Fruit fly (Drosophila melanogaster) whole organism, larva: ENCODE measurements around the gene CG42366.

Experiments
- noc ChIP-seq: fragments of 200-800 bp; sonication (Bioruptor generic); optimal IDR thresholded peaks from 3 replicates; lab custom pipeline; 2019; ENCODE audit warnings: missing biosample characterization, mild to moderate bottlenecking, missing genetic modification characterization, moderate library complexity

CG42366 gene

dm6 chr2L:9915011-9915850, 9.7 kb upstream of the CG42366 start, which contains the start of gene yip2:
TSS of gene yip2 (plus strand) at chr2L:9915253.
- TF ChIP-seq noc (tag; lab: Kevin White, UChicago), result peak; percentile 70

DNA sequence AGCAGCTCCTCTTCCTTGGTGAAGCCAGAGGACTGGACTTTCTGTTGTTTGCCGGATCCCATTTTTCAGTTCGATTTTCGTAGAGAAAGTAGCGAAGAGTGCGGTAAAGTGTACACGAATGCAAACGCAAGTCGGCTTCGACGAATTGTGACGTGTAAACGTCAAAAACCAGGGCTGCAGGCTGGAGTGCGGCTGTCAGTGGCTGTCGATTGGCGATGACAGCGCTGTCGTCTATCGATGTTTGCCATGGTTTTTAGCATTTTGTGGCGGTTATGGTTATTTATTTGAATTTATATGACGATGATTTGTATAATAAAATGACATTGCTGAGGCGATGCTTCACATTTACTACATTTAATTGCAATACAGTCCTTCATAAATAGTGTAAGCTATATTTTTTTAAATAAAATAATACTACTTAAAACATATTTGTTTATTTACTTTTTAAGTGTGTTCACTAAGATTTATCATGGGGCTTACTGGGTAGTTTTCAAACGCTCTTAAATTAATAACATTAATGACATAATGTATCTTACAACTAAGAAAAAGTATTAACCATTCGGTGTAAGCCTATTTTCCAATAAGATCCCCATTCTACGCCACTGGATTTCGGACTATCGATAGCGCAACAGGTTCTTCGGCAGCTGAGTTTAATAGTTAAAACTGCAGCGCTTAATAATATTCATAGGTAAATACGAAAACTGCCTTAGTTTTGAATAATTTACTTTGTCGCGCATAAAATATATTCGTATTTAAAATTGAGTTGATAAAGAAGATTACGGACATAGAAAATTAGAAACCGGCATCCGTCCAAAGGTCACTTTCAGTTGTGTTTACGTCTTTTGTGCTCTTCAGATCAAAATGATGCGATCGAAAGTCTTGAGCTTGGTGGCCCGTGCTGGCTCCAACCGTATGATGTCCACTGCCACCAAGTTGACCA, 6.7 kb upstream of the CG42366 start, which contains the start of the genes CG5885 and CG4598:
TSS of gene CG5885 (minus strand) at position 311 of the 940 bp plus-strand sequence.
TSS of gene CG4598 (plus strand) at position 599 of the 940 bp plus-strand sequence.
- peak; percentile 68 for TF ChIP-seq noc (tag; lab: Kevin White, UChicago)

DNA sequence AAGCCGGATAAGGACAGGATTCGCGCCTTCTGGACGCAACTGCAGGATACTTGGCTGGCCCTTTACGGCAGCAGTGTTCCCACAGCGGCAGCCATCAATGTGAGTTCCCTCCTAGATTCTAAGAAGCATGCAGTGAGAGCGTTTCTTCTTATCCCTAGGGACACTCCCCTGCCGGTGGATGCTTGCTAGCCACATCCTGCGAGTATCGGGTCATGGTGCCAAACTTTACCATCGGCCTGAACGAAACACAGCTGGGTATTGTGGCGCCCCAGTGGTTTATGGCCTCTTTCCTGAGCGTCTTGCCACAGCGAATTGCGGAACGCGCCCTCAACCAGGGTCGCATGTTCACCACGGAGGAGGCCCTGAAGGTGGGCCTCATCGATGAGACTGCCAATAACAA, 5.7 kb upstream of the CG42366 start:
- TF ChIP-seq noc (tag; lab: Kevin White, UChicago), result no peak

DNA sequence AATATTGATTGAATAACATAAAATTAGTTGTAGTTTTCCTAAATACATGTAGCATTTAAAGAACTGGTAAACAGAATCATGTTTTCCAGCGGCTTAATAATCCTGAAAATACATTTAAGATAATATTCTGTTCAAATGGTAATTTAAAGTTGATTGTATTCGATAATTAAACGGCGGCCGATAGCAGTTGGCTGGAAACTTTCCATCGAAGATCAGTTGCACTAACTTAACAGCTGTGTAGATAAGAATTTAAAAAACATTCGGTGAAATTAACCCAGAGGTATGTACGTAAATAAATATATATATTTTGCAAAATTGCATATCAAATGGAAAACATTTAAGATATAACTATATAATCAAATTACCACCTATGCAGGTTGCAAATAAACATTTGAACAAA, 5.0 kb upstream of the CG42366 start, which contains the start of gene CG4594:
TSS of gene CG4594 (plus strand) at position 212 of the 400 bp plus-strand sequence.
- TF ChIP-seq noc (tag; lab: Kevin White, UChicago), result no peak

dm6 chr2L:9921401-9921800, 3.6 kb upstream of the CG42366 start, which contains the start of gene CG4592:
TSS of gene CG4592 (plus strand) at chr2L:9921633.
- no peak for TF ChIP-seq noc (tag; lab: Kevin White, UChicago)

DNA sequence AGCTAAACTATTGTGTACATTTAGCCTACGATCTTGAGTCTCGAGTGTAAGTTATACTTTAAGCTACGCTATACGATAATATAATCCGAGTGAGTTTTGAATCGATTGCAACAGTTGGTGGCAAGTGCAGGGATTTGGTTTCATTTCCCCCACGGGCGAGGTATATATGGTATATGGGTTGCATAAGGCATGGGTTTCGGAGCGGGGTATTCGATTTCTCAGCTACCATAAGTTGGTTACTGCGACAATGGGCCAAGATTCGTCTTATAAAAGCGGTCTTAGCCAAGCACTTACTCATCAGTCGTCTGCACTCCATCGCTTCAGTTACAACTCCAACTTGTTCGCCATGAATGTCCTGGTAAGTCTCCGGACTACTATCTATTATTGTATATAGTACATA, 5.3 kb downstream of the CG42366 start, which contains the start of gene CG42367:
TSS of gene CG42367 (plus strand) at position 301 of the 400 bp plus-strand sequence.
- no peak for TF ChIP-seq noc (tag; lab: Kevin White, UChicago)

dm6 chr2L:9933063-9933462, 8.1 kb downstream of the CG42366 start, which contains the start of gene Cpr30F:
TSS of gene Cpr30F (minus strand) at chr2L:9933163.
- TF ChIP-seq noc (tag; lab: Kevin White, UChicago), result no peak

DNA sequence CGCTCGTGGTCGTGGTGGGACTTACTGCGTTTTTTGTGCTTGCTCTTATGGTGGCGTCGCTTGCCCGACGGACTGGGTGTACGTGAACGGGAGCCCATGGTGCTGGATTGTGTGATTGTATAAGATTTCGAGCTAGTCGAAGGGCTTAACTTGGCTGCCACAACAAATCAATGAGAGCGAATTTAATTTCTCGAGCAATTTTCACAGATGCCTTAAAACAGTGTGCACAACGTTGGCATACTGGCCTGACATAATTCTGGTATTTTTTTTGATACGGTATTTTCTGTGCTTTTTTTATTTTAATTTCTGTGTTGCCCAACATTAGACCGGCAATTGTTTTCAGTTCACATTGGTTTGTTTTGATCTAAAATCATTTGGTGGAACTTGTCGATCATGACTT, 12.9 kb downstream of the CG42366 start, which contains the start of gene Arglu1:
TSS of gene Arglu1 (minus strand) at position 227 of the 400 bp plus-strand sequence.
- no peak for TF ChIP-seq noc (tag; lab: Kevin White, UChicago)

DNA sequence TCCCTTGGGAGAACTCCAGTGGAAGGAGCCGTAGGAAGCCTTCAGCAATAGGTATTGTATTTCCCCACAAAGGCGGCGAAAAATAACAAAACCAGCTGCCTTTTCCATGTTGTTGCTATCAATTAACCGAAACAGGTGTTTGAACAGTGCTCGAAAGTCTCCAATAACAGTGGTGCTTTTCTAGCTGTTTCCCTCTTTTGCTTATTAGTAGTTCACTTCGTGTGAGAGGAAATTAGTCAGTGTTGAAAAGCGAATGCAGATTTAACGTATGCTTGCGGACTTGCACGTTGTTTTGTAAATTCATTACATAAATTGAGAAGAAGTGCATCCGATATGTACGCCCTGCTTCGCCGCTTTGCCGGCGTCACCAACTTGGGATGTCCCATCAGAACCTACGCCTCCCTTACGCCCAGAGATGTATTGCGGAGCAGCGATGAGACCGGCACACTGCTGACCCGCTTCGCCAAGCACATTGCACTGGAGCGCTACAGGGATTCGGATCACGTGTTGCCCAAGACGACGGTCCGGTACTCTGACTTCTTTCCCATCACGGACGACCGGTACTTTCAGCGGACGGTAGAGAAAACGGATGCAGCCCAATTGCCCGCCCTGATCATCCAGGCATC, 13.8 kb downstream of the CG42366 start, which contains the start of the genes Datp and CG4619:
TSS of gene Datp (minus strand) at position 160 of the 626 bp plus-strand sequence.
TSS of gene CG4619 (plus strand) at position 233 of the 626 bp plus-strand sequence.
- TF ChIP-seq noc (tag; lab: Kevin White, UChicago), result peak; percentile 43

DNA sequence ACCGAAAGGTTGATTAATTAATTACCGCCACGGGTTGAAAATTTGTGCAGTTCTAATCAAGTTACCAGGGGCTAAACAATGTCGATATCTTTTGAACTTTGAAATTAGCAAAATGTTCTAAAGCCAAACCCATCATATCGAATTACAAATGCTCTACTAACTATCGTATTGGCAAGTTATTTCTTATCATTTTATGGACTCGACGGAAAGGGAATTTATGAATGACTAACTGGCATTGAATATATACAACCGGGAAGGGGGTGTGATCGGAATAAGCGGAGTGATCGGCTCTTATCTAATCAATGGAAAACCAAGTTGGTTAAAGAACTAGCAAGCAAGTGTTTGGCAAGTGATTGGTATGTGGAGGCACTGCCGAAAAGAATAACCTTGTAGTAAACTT, 18.6 kb downstream of the CG42366 start:
- peak; percentile 61 for TF ChIP-seq noc (tag; lab: Kevin White, UChicago)

DNA sequence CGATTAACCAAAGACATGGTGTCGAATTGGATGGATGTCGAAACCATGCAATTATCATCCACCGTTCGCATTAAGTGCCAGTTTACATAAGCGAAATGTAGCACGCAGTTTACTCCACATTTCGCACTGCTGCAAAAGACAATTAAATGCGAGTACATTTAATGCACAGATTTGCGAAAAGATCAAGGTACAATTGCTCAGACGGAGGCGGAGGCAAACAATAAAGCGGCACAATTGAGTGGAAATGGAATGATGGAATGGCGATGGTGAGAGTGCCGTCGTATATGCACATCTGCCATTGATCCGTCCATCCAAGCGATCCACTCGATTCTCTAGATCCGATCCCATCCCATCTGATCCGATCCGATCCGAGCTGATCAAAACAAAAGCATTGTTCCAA, 20.1 kb downstream of the CG42366 start:
- TF ChIP-seq noc (tag; lab: Kevin White, UChicago), result no peak

DNA sequence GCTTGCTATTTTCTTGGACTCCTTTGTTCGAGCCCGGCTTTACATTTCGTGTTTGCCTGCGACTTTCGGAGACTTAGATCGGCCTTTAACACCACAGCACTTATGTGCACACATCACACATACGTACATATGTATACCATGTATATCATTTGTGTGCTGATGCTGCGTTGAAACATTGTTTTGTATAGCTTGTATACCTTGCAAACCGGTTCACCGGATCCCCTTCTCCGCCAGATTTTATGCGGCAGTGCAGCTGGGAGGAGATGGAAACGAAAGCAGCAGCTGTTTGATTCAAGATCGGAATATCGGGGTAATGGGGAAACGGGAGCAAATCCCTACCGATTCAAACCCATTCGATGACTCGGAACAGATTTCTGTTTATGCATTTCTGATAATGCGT, 21.1 kb downstream of the CG42366 start:
- no peak for TF ChIP-seq noc (tag; lab: Kevin White, UChicago)

DNA sequence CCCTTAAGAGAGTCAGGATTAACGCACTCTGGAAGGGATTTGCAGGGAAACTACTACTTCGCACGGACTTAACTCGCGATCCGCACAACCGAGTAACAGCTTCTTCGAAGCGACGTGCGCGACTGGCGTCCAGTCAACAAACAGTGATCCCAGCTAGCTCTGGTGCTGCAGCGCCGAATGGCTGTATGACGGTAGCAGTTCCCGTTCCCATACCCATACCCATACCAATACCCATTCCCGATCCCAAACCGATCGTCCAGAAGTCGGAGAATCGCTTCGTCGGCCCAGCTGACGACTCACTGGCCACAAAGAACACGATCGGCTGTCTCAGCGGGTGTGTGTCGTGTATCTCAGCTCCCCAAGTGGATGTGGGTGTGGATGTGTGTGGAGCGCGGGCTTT, 22.3 kb downstream of the CG42366 start, which contains the start of gene CG5853:
TSS of gene CG5853 (minus strand) at position 384 of the 400 bp plus-strand sequence.
- TF ChIP-seq noc (tag; lab: Kevin White, UChicago), result peak; percentile 56

DNA sequence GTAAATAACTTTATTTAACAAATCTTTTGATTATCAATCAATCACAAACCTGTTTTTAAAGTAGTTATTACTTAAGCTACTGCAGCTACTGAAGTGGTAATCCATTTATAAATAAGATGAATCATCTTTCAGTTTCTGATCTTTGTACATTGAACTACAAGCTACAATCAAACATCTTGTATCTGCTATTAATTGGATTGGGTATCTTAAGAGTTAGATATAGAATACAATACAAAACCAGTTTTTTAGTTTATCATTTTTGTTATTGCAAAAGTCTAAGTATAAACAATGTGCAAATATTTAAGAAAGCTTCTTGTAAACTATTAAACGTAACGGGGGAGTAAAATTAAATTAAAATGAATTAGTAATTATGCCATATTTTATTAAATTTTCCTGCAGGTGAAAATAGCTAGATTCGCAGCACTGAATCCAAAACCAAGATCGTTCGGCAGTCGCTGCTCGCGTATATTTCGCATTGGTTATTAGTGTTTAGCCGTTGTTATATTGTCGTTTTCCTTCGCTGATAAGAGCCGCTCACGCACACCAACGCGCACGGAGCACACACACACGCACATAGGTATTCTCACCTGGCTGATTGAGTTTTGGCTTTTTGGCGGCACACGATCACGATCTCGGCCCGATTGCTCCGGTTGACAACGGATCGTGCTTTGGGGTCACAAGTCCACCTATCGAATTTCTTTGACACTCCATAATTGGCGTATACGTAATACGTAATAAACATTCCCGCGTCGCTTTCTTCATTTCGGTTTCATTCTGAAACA, 23.0 kb downstream of the CG42366 start:
- TF ChIP-seq noc (tag; lab: Kevin White, UChicago), result peak; percentile 28
